Worm (Caenorhabditis elegans) whole organism, late embryonic: ENCODE measurements around the gene F32D8.1.

Experiments used
- C08G9.2 ChIP-seq: sonication (generic microtip); optimal IDR thresholded peaks from 2 replicates; lab custom pipeline; 2016; ENCODE audit warnings: mild to moderate bottlenecking, missing genetic modification characterization, moderate library complexity, missing compliant biosample characterization
- F13H6.1 ChIP-seq: sonication (generic microtip); optimal IDR thresholded peaks from 2 replicates; lab custom pipeline; 2016; ENCODE audit warnings: missing genetic modification characterization, missing compliant biosample characterization
- K02D7.2 ChIP-seq: sonication (generic microtip); optimal IDR thresholded peaks from 2 replicates; lab custom pipeline; 2017; ENCODE audit warnings: mild to moderate bottlenecking, missing genetic modification characterization, missing compliant biosample characterization
- K09A11.1 ChIP-seq: sonication (generic microtip); optimal IDR thresholded peaks from 2 replicates; lab custom pipeline; 2017; ENCODE audit warnings: antibody characterized with exemption, mild to moderate bottlenecking, missing genetic modification characterization, missing compliant biosample characterization; ENCODE audit not compliant: insufficient read depth
- T23F11.4 ChIP-seq: fragments of 200-800 bp; sonication (Bioruptor generic); optimal IDR thresholded peaks from 2 replicates; lab custom pipeline; 2018; ENCODE audit warnings: mild to moderate bottlenecking, missing genetic modification characterization, missing compliant biosample characterization
- ahr-1 ChIP-seq: sonication (generic microtip); optimal IDR thresholded peaks from 2 replicates; lab custom pipeline; 2016; ENCODE audit warnings: missing genetic modification characterization, missing compliant biosample characterization
- ama-1 ChIP-seq: fragments of 150-350 bp; optimal IDR thresholded peaks from 2 replicates; lab custom pipeline; 2014
- ceh-14 ChIP-seq: sonication (generic microtip); optimal IDR thresholded peaks from 2 replicates; lab custom pipeline; 2016; ENCODE audit warnings: missing genotype, missing genetic modification characterization, missing compliant biosample characterization
- ceh-18 ChIP-seq: sonication (generic microtip); optimal IDR thresholded peaks from 2 replicates; lab custom pipeline; 2016; ENCODE audit warnings: missing genetic modification characterization, missing compliant biosample characterization
- ceh-2 ChIP-seq: sonication (generic microtip); optimal IDR thresholded peaks from 2 replicates; lab custom pipeline; 2016; ENCODE audit warnings: missing genotype, missing genetic modification characterization, missing compliant biosample characterization
- ceh-22 ChIP-seq: sonication (generic microtip); optimal IDR thresholded peaks from 2 replicates; lab custom pipeline; 2017; ENCODE audit warnings: missing biosample characterization, missing genetic modification characterization
- ceh-24 ChIP-seq: sonication (generic microtip); optimal IDR thresholded peaks from 2 replicates; lab custom pipeline; 2016; ENCODE audit warnings: mild to moderate bottlenecking, missing genetic modification characterization, missing compliant biosample characterization
- ceh-30 ChIP-seq: fragments of 150-350 bp; optimal IDR thresholded peaks from 2 replicates; lab custom pipeline; 2014; ENCODE audit warnings: missing biosample characterization, missing genetic modification characterization
- ceh-31 ChIP-seq: sonication (generic microtip); optimal IDR thresholded peaks from 2 replicates; lab custom pipeline; 2016; ENCODE audit warnings: missing genetic modification characterization, missing compliant biosample characterization
- ceh-9 ChIP-seq: sonication (generic microtip); optimal IDR thresholded peaks from 2 replicates; lab custom pipeline; 2016; ENCODE audit warnings: mild to moderate bottlenecking, missing genetic modification characterization, inconsistent platforms, missing compliant biosample characterization
- che-1 ChIP-seq: sonication (generic microtip); optimal IDR thresholded peaks from 2 replicates; lab custom pipeline; 2016; ENCODE audit warnings: mild to moderate bottlenecking, missing genetic modification characterization, missing compliant biosample characterization
- fax-1 ChIP-seq: sonication (generic microtip); optimal IDR thresholded peaks from 2 replicates; lab custom pipeline; 2016; ENCODE audit warnings: missing genotype, missing genetic modification characterization, missing compliant biosample characterization
- fkh-10 ChIP-seq: fragments of 150-350 bp; optimal IDR thresholded peaks from 2 replicates; lab custom pipeline; 2014; ENCODE audit warnings: missing biosample characterization, missing genetic modification reagents, missing genetic modification characterization
- hlh-13 ChIP-seq: fragments of 200-800 bp; sonication (Bioruptor generic); optimal IDR thresholded peaks from 2 replicates; lab custom pipeline; 2018; ENCODE audit warnings: mild to moderate bottlenecking, missing genetic modification characterization, missing compliant biosample characterization
- hlh-15 ChIP-seq: sonication (generic microtip); optimal IDR thresholded peaks from 2 replicates; lab custom pipeline; 2016; ENCODE audit warnings: missing genetic modification characterization, missing compliant biosample characterization
- hlh-30 ChIP-seq: sonication (generic microtip); optimal IDR thresholded peaks from 2 replicates; lab custom pipeline; 2017; ENCODE audit warnings: antibody characterized with exemption, missing genetic modification characterization, missing compliant biosample characterization; ENCODE audit not compliant: insufficient read depth
- pat-9 ChIP-seq: fragments of 200-800 bp; sonication (Bioruptor generic); optimal IDR thresholded peaks from 2 replicates; lab custom pipeline; 2018; ENCODE audit warnings: mild to moderate bottlenecking, missing genetic modification characterization, moderate library complexity, missing compliant biosample characterization
- pqm-1 ChIP-seq: sonication (generic microtip); optimal IDR thresholded peaks from 2 replicates; lab custom pipeline; 2016; ENCODE audit warnings: missing genetic modification characterization, missing compliant biosample characterization
- tbx-2 ChIP-seq: sonication (generic microtip); optimal IDR thresholded peaks from 2 replicates; lab custom pipeline; 2016; ENCODE audit warnings: missing genetic modification characterization, missing compliant biosample characterization
- unc-42 ChIP-seq: sonication (generic microtip); optimal IDR thresholded peaks from 2 replicates; lab custom pipeline; 2016; ENCODE audit warnings: missing genotype, missing genetic modification characterization, missing compliant biosample characterization
- zip-5 ChIP-seq: sonication (generic microtip); optimal IDR thresholded peaks from 2 replicates; lab custom pipeline; 2016; ENCODE audit warnings: missing genetic modification characterization, missing compliant biosample characterization
- ztf-16 ChIP-seq: sonication (generic microtip); optimal IDR thresholded peaks from 2 replicates; lab custom pipeline; 2017; ENCODE audit warnings: missing genetic modification characterization, missing compliant biosample characterization

The F32D8.1 gene

DNA sequence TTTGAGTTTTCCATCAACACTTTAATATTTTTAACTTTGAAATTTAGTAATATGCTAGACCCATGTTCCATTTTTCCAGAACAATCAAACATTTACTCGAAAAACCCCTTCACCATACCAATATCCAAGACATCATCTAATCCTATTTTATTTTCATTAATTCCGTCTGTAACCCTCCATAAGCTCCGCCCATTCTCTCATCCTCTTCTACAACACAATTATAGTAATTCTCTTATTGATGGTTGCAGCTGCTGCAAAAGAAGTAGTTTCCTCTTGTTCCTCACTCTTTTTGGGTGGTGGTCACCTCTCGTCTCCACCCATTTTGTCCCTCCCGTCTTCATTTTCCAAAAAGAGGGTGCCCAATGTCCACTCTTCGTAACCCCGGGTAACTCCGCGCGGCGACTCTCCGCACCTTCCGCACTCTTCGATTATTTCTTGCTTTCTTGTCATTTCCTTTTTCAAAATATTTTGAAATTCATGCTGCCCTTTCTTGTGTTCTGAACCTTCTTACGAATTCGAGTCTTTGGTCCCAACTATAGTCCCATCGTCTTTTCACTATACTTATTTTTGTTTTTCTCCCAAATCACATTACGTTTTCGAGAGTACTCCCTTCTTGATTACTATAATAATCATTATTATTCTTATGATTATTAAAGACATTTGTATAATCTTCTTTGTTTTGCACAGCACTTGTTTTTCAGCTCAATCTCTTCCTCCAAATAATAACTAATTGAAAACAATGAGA, at the start of gene F32D8.1:
Gene F32D8.1 (plus strand): TSS at position 695 of the 745 bp plus-strand sequence.
- TF ChIP-seq ztf-16 (no peak), ceh-9 (tag; lab: Kevin White, UChicago) (no peak), unc-42 (tag; lab: Kevin White, UChicago) (peak; percentile 85), ceh-31 (tag; lab: Kevin White, UChicago) (peak; percentile 26)
- TF ChIP-seq, all 69 proteins: peak for 2

DNA sequence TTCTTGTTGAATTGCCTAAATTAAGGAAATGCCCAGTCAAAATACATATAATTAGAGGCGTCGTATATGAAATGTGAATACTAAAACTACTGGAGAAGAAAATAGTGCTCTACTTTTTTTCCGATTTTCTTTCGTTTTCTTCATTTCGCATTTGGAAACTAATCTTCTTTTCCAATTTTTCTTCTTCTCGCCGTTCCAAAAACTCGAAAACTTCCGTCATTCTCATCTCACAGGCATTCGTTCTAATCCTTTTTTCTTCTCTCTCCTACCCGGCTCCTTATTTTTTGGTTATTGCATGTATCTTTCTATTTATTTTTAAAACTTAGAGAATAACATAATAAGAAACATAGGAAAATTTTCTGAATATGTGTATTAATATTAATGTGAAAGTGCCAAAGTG, 47.8 kb upstream of the F32D8.1 start:
- TF ChIP-seq C08G9.2 (no peak), ceh-24 (tag; lab: Kevin White, UChicago) (no peak)
- TF ChIP-seq, all 69 proteins: peak for 0

DNA sequence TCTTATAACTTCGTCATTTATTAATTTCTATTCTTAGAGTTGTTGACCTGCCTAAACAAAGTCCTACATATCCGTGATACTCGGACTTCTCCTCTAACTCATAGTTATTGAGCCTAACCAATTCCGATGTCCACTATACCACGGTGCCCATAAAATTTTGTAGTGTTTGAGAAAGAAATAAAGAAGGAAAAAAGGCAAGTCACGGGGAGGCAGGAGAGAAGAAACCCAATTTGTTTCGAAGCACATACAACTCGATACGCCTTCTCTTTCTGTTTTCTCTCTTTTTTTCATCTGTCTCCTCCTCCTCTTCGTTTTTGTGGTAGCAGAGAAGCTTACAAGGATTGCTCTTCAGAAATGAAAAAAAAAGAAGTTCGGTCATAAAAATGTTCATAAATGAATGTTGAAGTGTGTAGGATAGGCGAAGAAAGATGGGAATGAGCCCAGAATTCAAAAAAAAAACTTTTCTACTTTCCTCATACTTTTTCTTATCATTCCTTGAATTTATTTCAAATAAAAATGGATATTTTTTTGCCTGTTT, 45.9 kb upstream of the F32D8.1 start:
- TF ChIP-seq unc-42 (tag; lab: Kevin White, UChicago): peak; percentile 37
- TF ChIP-seq hlh-15 (tag; lab: Kevin White, UChicago): no peak
- TF ChIP-seq, all 69 proteins: peak for 1

DNA sequence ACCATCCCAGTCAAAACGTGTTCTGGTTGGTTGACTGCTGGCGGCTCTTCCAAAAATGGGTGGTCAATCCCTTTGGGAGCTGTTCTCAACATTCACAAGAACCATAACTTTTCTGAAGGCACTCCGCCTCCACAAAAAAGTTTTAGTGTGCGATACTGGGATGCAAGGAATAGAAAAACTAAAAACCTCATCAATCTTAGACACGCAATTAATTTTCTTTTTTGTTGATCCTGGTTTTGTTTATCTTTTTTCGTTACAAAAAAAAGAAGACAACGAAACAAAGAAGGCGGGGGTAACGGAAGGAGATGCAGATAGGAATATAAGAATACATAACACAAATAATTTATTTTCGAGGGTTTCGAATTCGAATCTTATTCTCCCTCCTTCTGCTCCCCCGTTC, 42.4 kb upstream of the F32D8.1 start:
- no peak for TF ChIP-seq fkh-10 (GFP tag; lab: Kevin White, UChicago)
- TF ChIP-seq ceh-18: no peak
- TF ChIP-seq unc-42 (tag; lab: Kevin White, UChicago): no peak
- TF ChIP-seq fax-1 (tag; lab: Kevin White, UChicago): no peak
- no peak for TF ChIP-seq hlh-15 (tag; lab: Kevin White, UChicago)
- TF ChIP-seq che-1: no peak
- TF ChIP-seq K02D7.2 (tag; lab: Kevin White, UChicago): no peak
- TF ChIP-seq C08G9.2: no peak
- no peak for TF ChIP-seq ceh-22 (tag; lab: Kevin White, UChicago)
- TF ChIP-seq ceh-2 (tag; lab: Kevin White, UChicago): no peak

DNA sequence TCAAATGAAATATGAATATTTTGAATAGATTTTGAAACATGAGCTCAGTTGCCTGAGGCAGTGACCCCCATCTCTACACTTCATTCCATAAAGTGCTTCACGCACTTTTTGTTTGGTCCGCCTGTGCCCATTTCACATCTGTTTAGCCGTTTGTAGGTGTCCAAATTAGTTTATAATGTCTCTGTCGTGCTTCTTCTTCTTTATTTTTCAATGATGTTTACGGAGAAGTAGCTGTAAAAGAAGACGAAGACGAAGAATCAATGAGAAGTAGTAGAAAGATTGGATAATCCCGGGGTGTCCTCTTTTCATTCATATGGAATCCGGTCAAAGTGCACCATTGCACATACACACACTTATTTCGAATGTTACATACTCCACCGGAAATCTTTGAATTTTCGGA, 41.2 kb upstream of the F32D8.1 start:
- no peak for TF ChIP-seq zip-5 (tag; lab: Kevin White, UChicago)
- no peak for TF ChIP-seq ceh-30
- TF ChIP-seq unc-42 (tag; lab: Kevin White, UChicago): peak; percentile 51
- no peak for TF ChIP-seq fkh-10 (GFP tag; lab: Kevin White, UChicago)

DNA sequence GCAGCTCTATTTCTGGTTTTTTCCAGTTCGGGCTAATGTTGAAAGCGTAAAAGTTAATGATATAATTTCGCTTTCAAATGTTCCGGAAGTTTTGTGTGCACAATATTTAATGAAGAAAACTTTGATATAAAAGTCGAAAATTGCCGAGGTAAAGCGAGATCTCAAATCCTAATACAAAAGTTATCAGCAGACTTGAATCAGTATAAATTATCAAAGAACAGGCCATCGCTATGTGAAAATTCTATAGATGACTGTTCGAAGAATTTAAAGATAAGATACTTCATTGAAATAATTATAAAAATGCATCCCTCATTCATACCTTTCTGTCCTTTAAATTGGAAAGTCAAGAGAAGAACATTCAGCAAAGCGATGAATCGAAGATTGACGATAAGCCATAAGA, 33.7 kb upstream of the F32D8.1 start, which contains the start of gene C29A12.6:
Gene C29A12.6 (plus strand): TSS at position 301 of the 400 bp plus-strand sequence.
- TF ChIP-seq K09A11.1 (tag; lab: Kevin White, UChicago): no peak
- no peak for TF ChIP-seq ceh-9 (tag; lab: Kevin White, UChicago)
- TF ChIP-seq ceh-14 (tag; lab: Kevin White, UChicago): no peak
- TF ChIP-seq ama-1: no peak
- no peak for TF ChIP-seq tbx-2 (tag; lab: Kevin White, UChicago)
- TF ChIP-seq ztf-16: no peak
- TF ChIP-seq F13H6.1 (tag; lab: Kevin White, UChicago): no peak
- no peak for TF ChIP-seq hlh-30

DNA sequence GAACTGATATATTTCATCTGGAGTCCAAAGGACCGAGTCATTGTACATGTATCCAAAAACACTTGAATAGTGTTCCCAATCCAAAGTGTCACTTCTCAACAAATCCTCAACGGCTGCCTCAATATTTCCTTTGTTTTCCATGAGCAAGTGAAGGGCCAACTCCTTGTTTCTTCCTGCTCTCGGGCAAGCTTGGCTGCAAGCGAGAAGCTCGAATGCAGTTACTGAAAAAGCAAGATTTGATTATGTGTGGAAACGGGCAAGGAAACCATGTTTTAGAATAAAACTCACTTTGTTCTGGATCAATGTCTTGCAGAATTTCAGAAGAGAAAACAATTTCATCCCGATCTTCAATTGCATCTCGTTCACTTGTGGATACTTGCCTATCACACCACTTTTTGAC, 26.4 kb upstream of the F32D8.1 start:
- TF ChIP-seq T23F11.4: no peak
- TF ChIP-seq hlh-13 (GFP tag; lab: Kevin White, UChicago): no peak
- no peak for TF ChIP-seq ceh-18
- no peak for TF ChIP-seq fax-1 (tag; lab: Kevin White, UChicago)
- no peak for TF ChIP-seq ahr-1 (tag; lab: Kevin White, UChicago)

DNA sequence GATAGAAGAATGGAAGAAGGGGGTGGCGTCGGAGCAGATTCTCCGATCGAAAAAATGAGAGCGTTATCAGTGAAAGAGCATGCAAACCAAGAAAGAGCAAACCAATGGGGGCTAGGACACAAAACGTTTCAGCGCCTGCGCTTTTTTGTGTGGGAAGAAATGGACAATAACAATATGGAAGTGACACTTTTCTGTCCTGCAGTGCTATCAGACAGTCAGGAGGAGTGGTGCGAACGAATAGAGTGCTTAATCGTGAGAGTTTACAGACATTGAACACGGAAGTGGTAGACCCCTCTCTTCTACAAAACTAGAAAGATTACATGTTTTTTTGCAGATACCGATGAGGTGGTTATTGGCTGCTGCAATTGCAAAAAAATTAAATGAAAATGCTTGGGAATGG, 25.3 kb upstream of the F32D8.1 start:
- TF ChIP-seq pat-9 (tag; lab: Kevin White, UChicago): no peak
- TF ChIP-seq pqm-1 (tag; lab: Kevin White, UChicago): peak; percentile 35
- no peak for TF ChIP-seq T23F11.4
